Fruit fly (Drosophila melanogaster): ENCODE results near the gene CG31909.
A peak's percentile ranks its signal among the peaks of the same experiment; 100 is the strongest.

CG31909 gene

dm6 chr2L:7264396-7264795, 7.1 kb downstream of the CG31909 start (continued):
- peak; percentile 2 for TF ChIP-seq Sox100B (GFP tag; optimal IDR thresholded peaks at IDR 0.05)
- TF ChIP-seq CHES-1-like (GFP tag; optimal IDR thresholded peaks at IDR 0.05), result no peak
- TF ChIP-seq Kr (GFP tag; optimal IDR thresholded peaks at IDR 0.05), result no peak
- no peak for TF ChIP-seq B-H1 (GFP tag; IDR thresholded peaks at IDR 0.05)
- TF ChIP-seq CG8388 (GFP tag; optimal IDR thresholded peaks at IDR 0.05), result peak; percentile 25
- TF ChIP-seq E2f2 (GFP tag; IDR thresholded peaks at IDR 0.05), result no peak
- TF ChIP-seq sim (GFP tag; IDR thresholded peaks at IDR 0.05), result no peak
- TF ChIP-seq CG9609 (GFP tag; optimal IDR thresholded peaks at IDR 0.05), result no peak
- no peak for TF ChIP-seq CG3726 (GFP tag; IDR thresholded peaks at IDR 0.05)
- no peak for TF ChIP-seq Opbp (GFP tag; IDR thresholded peaks at IDR 0.05; ENCODE audit: partially characterized antibody)
- TF ChIP-seq CrebB (tag; optimal IDR thresholded peaks at IDR 0.05), result no peak
- no peak for TF ChIP-seq CG6813 (GFP tag; optimal IDR thresholded peaks at IDR 0.05)
- no peak for TF ChIP-seq salm (tag; optimal IDR thresholded peaks at IDR 0.05)
- peak; percentile 39 for TF ChIP-seq dmrt99B (tag; optimal IDR thresholded peaks at IDR 0.05)
- peak; percentile 37; the same call in 1 of the 2 replicates for TF ChIP-seq Ptx1 (GFP tag; IDR thresholded peaks at IDR 0.05)
- no peak for TF ChIP-seq hkb (optimal IDR thresholded peaks at IDR 0.05)
- no peak for TF ChIP-seq hkb (GFP tag; IDR thresholded peaks at IDR 0.05)
- TF ChIP-seq CG9215 (GFP tag; IDR thresholded peaks at IDR 0.05), result no peak
- peak; percentile 14; the same call in 1 of the 3 replicates for TF ChIP-seq row (GFP tag; IDR thresholded peaks at IDR 0.05)
- TF ChIP-seq CG15696 (tag; optimal IDR thresholded peaks at IDR 0.05), result no peak
- TF ChIP-seq Mad (GFP tag; optimal IDR thresholded peaks at IDR 0.05), result no peak
- no peak for TF ChIP-seq bigmax (GFP tag; optimal IDR thresholded peaks at IDR 0.05)
- no peak for TF ChIP-seq CG8359 (GFP tag; optimal IDR thresholded peaks at IDR 0.05; ENCODE audit: borderline replicate concordance)
- TF ChIP-seq klu (GFP tag; IDR thresholded peaks at IDR 0.05), result no peak
- TF ChIP-seq Optix (GFP tag; IDR thresholded peaks at IDR 0.05), result no peak
- peak; percentile 31 for TF ChIP-seq CG7839 (tag; optimal IDR thresholded peaks at IDR 0.05)
- no peak for TF ChIP-seq MBD-R2 (GFP tag; IDR thresholded peaks at IDR 0.05)
- peak; percentile 13 for TF ChIP-seq lab (GFP tag; optimal IDR thresholded peaks at IDR 0.05)
- no peak for TF ChIP-seq ewg (GFP tag; optimal IDR thresholded peaks at IDR 0.05)
- TF ChIP-seq nmo (GFP tag; optimal IDR thresholded peaks at IDR 0.05), result no peak
- peak; percentile 39 for TF ChIP-seq CG11504 (tag; optimal IDR thresholded peaks at IDR 0.05)
- no peak for TF ChIP-seq CG10274 (GFP tag; optimal IDR thresholded peaks at IDR 0.05)
- no peak for TF ChIP-seq CG2129 (GFP tag; IDR thresholded peaks at IDR 0.05; ENCODE audit: partially characterized antibody)
- peak; percentile 22 for TF ChIP-seq sqz (GFP tag; optimal IDR thresholded peaks at IDR 0.05)
- TF ChIP-seq CG7928 (GFP tag; optimal IDR thresholded peaks at IDR 0.05), result no peak
- no peak for TF ChIP-seq CG1792 (GFP tag; optimal IDR thresholded peaks at IDR 0.05)
- TF ChIP-seq vvl (GFP tag; IDR thresholded peaks at IDR 0.05), result peak; percentile 15; the same call in 1 of the 2 replicates
- TF ChIP-seq CG18476 (GFP tag; optimal IDR thresholded peaks at IDR 0.05), result no peak
- TF ChIP-seq lola (GFP tag; optimal IDR thresholded peaks at IDR 0.05), result no peak
- no peak for TF ChIP-seq CG12071 (GFP tag; optimal IDR thresholded peaks at IDR 0.05)
- 0 out of 2 replicates have a peak, but pooled peaks have one; percentile 31 for TF ChIP-seq CG31441 (GFP tag; IDR thresholded peaks at IDR 0.05)
- TF ChIP-seq CG12391 (tag; optimal IDR thresholded peaks at IDR 0.05), result peak; percentile 17
- peak; percentile 50 for TF ChIP-seq CG2712 (tag; optimal IDR thresholded peaks at IDR 0.05)
- 0 out of 3 replicates have a peak, but pooled peaks have one; percentile 22 for TF ChIP-seq CG17361 (GFP tag; IDR thresholded peaks at IDR 0.05)
- TF ChIP-seq slou (GFP tag; optimal IDR thresholded peaks at IDR 0.05), result no peak
- TF ChIP-seq Gsc (GFP tag; IDR thresholded peaks at IDR 0.05), result no peak
- TF ChIP-seq B-H2 (GFP tag; optimal IDR thresholded peaks at IDR 0.05), result no peak
- no peak for TF ChIP-seq Dek (tag; optimal IDR thresholded peaks at IDR 0.05)
- TF ChIP-seq ara (GFP tag; IDR thresholded peaks at IDR 0.05), result no peak
- TF ChIP-seq prd (optimal IDR thresholded peaks at IDR 0.05), result no peak
- no peak for TF ChIP-seq prd (GFP tag; IDR thresholded peaks at IDR 0.05)
